Worm (Caenorhabditis elegans) whole organism, L4 larva: ENCODE results near the gene tkr-3.
A peak's percentile ranks its signal among the peaks of the same experiment; 100 is the strongest.

ENCODE experiments used
- F26F4.8 ChIP-seq: fragments of 200-800 bp; sonication (Bioruptor generic); conservative IDR thresholded peaks from 2 replicates; pipeline ENCODE4 v1.3.6; 2022; ENCODE audit warnings: missing genetic modification characterization, missing compliant biosample characterization
- F44E2.7 ChIP-seq: fragments of 200-800 bp; sonication (Bioruptor generic); IDR thresholded peaks from 2 replicates; pipeline ENCODE4 v2.1.2; 2022; ENCODE audit warnings: missing genetic modification characterization, missing compliant biosample characterization
- T20F7.1 ChIP-seq: fragments of 200-800 bp; sonication (Bioruptor generic); optimal IDR thresholded peaks from 2 replicates; lab custom pipeline; 2018; ENCODE audit warnings: mild to moderate bottlenecking, missing genetic modification characterization, missing compliant biosample characterization
- Y5F2A.4 ChIP-seq: fragments of 200-800 bp; sonication (Bioruptor generic); optimal IDR thresholded peaks from 2 replicates; lab custom pipeline; 2018; ENCODE audit warnings: mild to moderate bottlenecking, missing genetic modification characterization, missing compliant biosample characterization
- aha-1 ChIP-seq: fragments of 150-350 bp; peaks from one replicate; lab custom pipeline; 2014; ENCODE audit warnings: missing biosample characterization, missing genetic modification characterization
- aly-2 ChIP-seq: sonication (generic microtip); optimal IDR thresholded peaks from 2 replicates; lab custom pipeline; 2018; ENCODE audit warnings: missing biosample characterization, missing genetic modification characterization
- arid-1 ChIP-seq: fragments of 200-800 bp; sonication (Bioruptor generic); conservative IDR thresholded peaks from 2 replicates; pipeline ENCODE4 v1.3.6; 2022; ENCODE audit warnings: missing genetic modification reagents, missing genetic modification characterization, missing compliant biosample characterization
- attf-4 ChIP-seq: sonication (generic microtip); optimal IDR thresholded peaks from 3 replicates; lab custom pipeline; 2017; ENCODE audit warnings: missing biosample characterization, missing genetic modification characterization
- ces-1 ChIP-seq: fragments of 150-350 bp; sonication (generic microtip); optimal IDR thresholded peaks from 4 replicates; lab custom pipeline; 2014; ENCODE audit warnings: missing biosample characterization, missing genetic modification reagents, missing genetic modification characterization
- daf-16 ChIP-seq, 3 experiments: sonication (generic microtip); optimal IDR thresholded peaks; 2 replicates each; lab custom pipeline; 2016 to 2017; ENCODE audit warnings: missing genetic modification characterization in 3 of 3, missing genetic modification reagents in 3 of 3, mild to moderate bottlenecking in 2 of 3, missing compliant biosample characterization in 2 of 3, missing biosample characterization in 1 of 3, moderate library complexity in 1 of 3
- dmd-8 ChIP-seq: fragments of 200-800 bp; sonication (Bioruptor generic); IDR thresholded peaks from 2 replicates; pipeline ENCODE4 v1.3.6; 2022; ENCODE audit warnings: missing genetic modification characterization, missing compliant biosample characterization
- hif-1 ChIP-seq, 2 experiments: sonication (generic microtip); optimal IDR thresholded peaks; 2 replicates each; lab custom pipeline; 2016 to 2017; ENCODE audit warnings: missing compliant biosample characterization in 2 of 2, missing genetic modification characterization in 2 of 2, missing genetic modification reagents in 2 of 2, missing genotype in 2 of 2, mild to moderate bottlenecking in 1 of 2
- hlh-30 ChIP-seq: sonication (generic microtip); optimal IDR thresholded peaks from 2 replicates; lab custom pipeline; 2017; ENCODE audit warnings: antibody characterized with exemption, mild to moderate bottlenecking, missing genetic modification characterization, missing compliant biosample characterization; ENCODE audit not compliant: insufficient read depth
- hmg-1.1 ChIP-seq: fragments of 200-800 bp; sonication (Bioruptor generic); IDR thresholded peaks from 2 replicates; pipeline ENCODE4 v1.3.6; 2022; ENCODE audit warnings: missing genetic modification reagents, missing genetic modification characterization, missing compliant biosample characterization
- lim-7 ChIP-seq: fragments of 200-800 bp; sonication (Bioruptor generic); IDR thresholded peaks from 2 replicates; pipeline ENCODE4 v1.3.6; 2022; ENCODE audit warnings: missing genetic modification characterization, missing compliant biosample characterization
- lin-38 ChIP-seq: fragments of 200-800 bp; sonication (Bioruptor generic); IDR thresholded peaks from 2 replicates; pipeline ENCODE4 v1.3.6; 2022; ENCODE audit warnings: missing genetic modification reagents, missing genetic modification characterization, missing compliant biosample characterization
- lsy-2 ChIP-seq, 2 experiments: fragments of 150-350 bp in 1 of 2; sonication (generic microtip) in 1 of 2; optimal IDR thresholded peaks; 2 replicates each; lab custom pipeline; 2014 to 2017; ENCODE audit warnings: missing biosample characterization in 2 of 2, missing genetic modification characterization in 2 of 2
- mxl-2 ChIP-seq: fragments of 200-800 bp; sonication (Bioruptor generic); conservative IDR thresholded peaks from 2 replicates; pipeline ENCODE4 v1.3.6; 2022; ENCODE audit warnings: missing genetic modification reagents, missing genetic modification characterization, missing compliant biosample characterization
- mxl-3 ChIP-seq: fragments of 200-800 bp; sonication (Bioruptor generic); optimal IDR thresholded peaks from 2 replicates; lab custom pipeline; 2018; ENCODE audit warnings: mild to moderate bottlenecking, missing genetic modification characterization, missing compliant biosample characterization
- nhr-10 ChIP-seq: fragments of 150-350 bp; optimal IDR thresholded peaks from 2 replicates; lab custom pipeline; 2014; ENCODE audit warnings: missing biosample characterization, missing genetic modification characterization
- nhr-11 ChIP-seq: fragments of 150-350 bp; optimal IDR thresholded peaks from 2 replicates; lab custom pipeline; 2014; ENCODE audit warnings: missing biosample characterization, missing genetic modification characterization
- nhr-237 ChIP-seq: sonication (generic microtip); optimal IDR thresholded peaks from 2 replicates; lab custom pipeline; 2017; ENCODE audit warnings: missing biosample characterization, missing genetic modification characterization
- nhr-28 ChIP-seq: fragments of 150-350 bp; optimal IDR thresholded peaks from 2 replicates; lab custom pipeline; 2014; ENCODE audit warnings: missing biosample characterization, missing genetic modification characterization
- nhr-41 ChIP-seq: fragments of 200-800 bp; sonication (Bioruptor generic); IDR thresholded peaks from 2 replicates; pipeline ENCODE4 v1.3.6; 2022; ENCODE audit warnings: missing genetic modification reagents, missing genetic modification characterization, missing compliant biosample characterization
- nhr-42 ChIP-seq: fragments of 200-800 bp; sonication (Bioruptor generic); IDR thresholded peaks from 2 replicates; pipeline ENCODE4 v1.3.6; 2022; ENCODE audit warnings: missing genetic modification characterization, missing compliant biosample characterization
- nhr-6 ChIP-seq: fragments of 150-350 bp; optimal IDR thresholded peaks from 2 replicates; lab custom pipeline; 2014; ENCODE audit warnings: missing biosample characterization, missing genetic modification characterization
- nhr-76 ChIP-seq: fragments of 150-350 bp; optimal IDR thresholded peaks from 2 replicates; lab custom pipeline; 2014; ENCODE audit warnings: missing biosample characterization, missing genetic modification characterization
- pha-4 ChIP-seq, 2 experiments: fragments of 150-350 bp in 1 of 2; fragments of 200-800 bp in 1 of 2; sonication (Bioruptor generic) in 1 of 2; IDR thresholded peaks in 1 of 2; optimal IDR thresholded peaks in 1 of 2; 2 replicates each; pipeline versions ENCODE4 v1.3.6 to Lab custom; 2014 to 2022; ENCODE audit warnings: missing genetic modification characterization in 2 of 2, missing genetic modification reagents in 2 of 2, missing biosample characterization in 1 of 2, missing compliant biosample characterization in 1 of 2
- pqm-1 ChIP-seq: sonication (generic microtip); optimal IDR thresholded peaks from 2 replicates; lab custom pipeline; 2017; ENCODE audit warnings: missing biosample characterization, missing genetic modification characterization
- skn-1 ChIP-seq: fragments of 150-350 bp; optimal IDR thresholded peaks from 2 replicates; lab custom pipeline; 2014; ENCODE audit warnings: missing biosample characterization, missing genetic modification characterization
- spr-1 ChIP-seq: sonication (generic microtip); optimal IDR thresholded peaks from 2 replicates; lab custom pipeline; 2016; ENCODE audit warnings: mild to moderate bottlenecking, missing genetic modification characterization, missing compliant biosample characterization
- tra-1 ChIP-seq: fragments of 200-800 bp; sonication (Bioruptor generic); IDR thresholded peaks from 2 replicates; pipeline ENCODE4 v1.3.6; 2022; ENCODE audit warnings: missing genetic modification reagents, missing genetic modification characterization, missing compliant biosample characterization
- unc-62 ChIP-seq, 3 experiments: fragments of 150-350 bp in 1 of 3; sonication (generic microtip); optimal IDR thresholded peaks in 2 of 3; peaks in 1 of 3; 1 replicate in 1 of 3; 2 replicates in 2 of 3; lab custom pipeline; 2014 to 2017; ENCODE audit warnings: missing biosample characterization in 3 of 3, missing genetic modification characterization in 3 of 3, missing genetic modification reagents in 3 of 3, missing genotype in 1 of 3
- vab-7 ChIP-seq: fragments of 200-800 bp; sonication (Bioruptor generic); IDR thresholded peaks from 2 replicates; pipeline ENCODE4 v1.3.6; 2022; ENCODE audit warnings: missing genetic modification reagents, missing genetic modification characterization, missing compliant biosample characterization
- zfp-2 ChIP-seq: sonication (generic microtip); optimal IDR thresholded peaks from 2 replicates; lab custom pipeline; 2016; ENCODE audit warnings: mild to moderate bottlenecking, missing genetic modification characterization, missing compliant biosample characterization

tkr-3 gene

DNA sequence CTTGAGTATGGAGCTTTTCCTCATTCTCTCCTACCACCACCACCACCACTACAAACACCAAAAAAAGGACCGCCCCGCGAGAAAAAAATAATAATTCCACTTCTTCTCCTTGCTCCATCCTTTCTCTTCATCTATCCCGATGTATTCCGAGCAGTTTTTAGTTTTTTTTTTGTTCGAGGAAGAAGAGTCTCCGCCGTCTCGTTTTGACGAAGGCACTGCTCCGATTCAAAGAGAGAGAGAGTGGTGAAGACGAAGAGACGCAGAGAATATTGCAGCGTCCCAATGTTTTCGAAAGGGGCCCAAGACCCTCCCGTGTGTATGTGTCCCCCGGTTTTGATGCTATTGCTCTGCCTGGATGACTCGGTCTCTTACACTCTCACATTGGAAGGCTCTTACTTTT is 40.8 kb downstream of the tkr-3 start (continued):
- no peak for TF ChIP-seq pha-4 (GFP tag; IDR thresholded peaks at IDR 0.05; lab: Robert Waterston, UW)
- TF ChIP-seq pha-4 (tag; optimal IDR thresholded peaks at IDR 0.05; lab: Kevin White, UChicago): no peak
- no peak for TF ChIP-seq nhr-237 (tag; lab: Kevin White, UChicago)
- no peak for TF ChIP-seq dmd-8 (GFP tag; lab: Robert Waterston, UW)
- no peak for TF ChIP-seq nhr-11 (tag; lab: Kevin White, UChicago)
- no peak for TF ChIP-seq pqm-1 (tag; lab: Kevin White, UChicago)
- no peak for TF ChIP-seq T20F7.1 (GFP tag; lab: Kevin White, UChicago)
- TF ChIP-seq nhr-28 (tag; lab: Kevin White, UChicago): no peak
- TF ChIP-seq ces-1 (GFP tag; lab: Kevin White, UChicago): no peak
- TF ChIP-seq hmg-1.1 (GFP tag; lab: Robert Waterston, UW): peak; percentile 48; the same call in 1 of the 2 replicates
- no peak for TF ChIP-seq nhr-41 (GFP tag; lab: Robert Waterston, UW)
- no peak for TF ChIP-seq mxl-3 (GFP tag; lab: Kevin White, UChicago)
- peak; percentile 3 for TF ChIP-seq hlh-30
- TF ChIP-seq hif-1 (tag; optimal IDR thresholded peaks at IDR 0.05; lab: Kevin White, UChicago): peak in 1 of 2 experiments; percentile 9

DNA sequence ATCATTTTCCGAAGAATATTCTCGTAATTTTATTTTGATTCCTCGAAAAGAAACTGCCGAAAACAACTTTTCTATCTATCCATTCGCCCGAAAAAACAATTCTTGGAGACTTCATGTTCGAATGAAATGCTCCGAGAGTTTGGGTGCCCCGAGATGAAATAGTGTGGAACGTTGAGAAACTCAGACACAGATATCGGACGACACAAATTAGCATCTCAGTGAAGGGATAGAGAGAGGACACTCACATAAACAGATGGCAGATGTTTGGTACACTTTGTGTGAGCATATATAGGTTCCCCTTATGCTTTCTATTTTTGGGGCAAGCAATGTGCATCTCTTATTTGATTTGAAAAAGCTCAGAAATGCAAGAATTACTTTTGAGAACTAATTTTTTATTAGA is 43.0 kb downstream of the tkr-3 start:
- no peak for TF ChIP-seq nhr-76 (tag; lab: Kevin White, UChicago)
- TF ChIP-seq unc-62 (GFP tag; optimal IDR thresholded peaks at IDR 0.05 in 1 of 2; lab: Kevin White, UChicago): peak in 1 of 2 experiments; percentile 60
- no peak for TF ChIP-seq unc-62 (tag; optimal IDR thresholded peaks at IDR 0.05; lab: Kevin White, UChicago)
- TF ChIP-seq lin-38 (GFP tag; lab: Robert Waterston, UW): no peak
- TF ChIP-seq aha-1 (tag; lab: Kevin White, UChicago): peak; percentile 88
- peak in 1 of 2 experiments; percentile 12 for TF ChIP-seq lsy-2 (tag; optimal IDR thresholded peaks at IDR 0.05; lab: Kevin White, UChicago)
- peak in 1 of 2 experiments; percentile 32 for TF ChIP-seq daf-16 (GFP tag; optimal IDR thresholded peaks at IDR 0.05; lab: Kevin White, UChicago)
- TF ChIP-seq daf-16 (tag; optimal IDR thresholded peaks at IDR 0.05; lab: Kevin White, UChicago): no peak

DNA sequence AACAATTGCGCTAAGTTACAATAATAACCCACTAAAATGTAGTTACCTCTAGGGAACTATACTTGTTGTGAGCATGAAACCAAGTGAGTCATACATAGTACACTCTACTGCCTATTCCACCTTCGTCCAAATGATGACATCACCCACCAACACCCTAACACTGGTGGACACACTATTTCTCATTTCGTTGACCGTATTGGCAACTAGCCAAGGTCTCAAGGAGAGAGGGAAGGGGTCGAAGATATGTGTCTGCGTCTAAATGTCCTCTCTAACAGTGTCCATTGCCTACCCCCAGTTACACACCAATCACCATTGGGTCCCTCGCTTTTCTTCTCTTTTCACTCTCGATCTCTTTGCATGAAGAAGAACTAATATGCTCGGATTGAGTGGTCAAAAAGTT is 44.0 kb downstream of the tkr-3 start:
- TF ChIP-seq nhr-10 (no peak), F26F4.8 (GFP tag; lab: Robert Waterston, UW) (no peak), arid-1 (GFP tag; lab: Robert Waterston, UW) (no peak), nhr-237 (tag; lab: Kevin White, UChicago) (no peak), Y5F2A.4 (no peak), aha-1 (tag; lab: Kevin White, UChicago) (peak; percentile 85), hmg-1.1 (GFP tag; lab: Robert Waterston, UW) (0 out of 2 replicates have a peak, but pooled peaks have one; percentile 29), skn-1 (tag; lab: Kevin White, UChicago) (no peak), tra-1 (GFP tag; lab: Robert Waterston, UW) (no peak), nhr-42 (GFP tag; lab: Robert Waterston, UW) (no peak), F44E2.7 (no peak), dmd-8 (GFP tag; lab: Robert Waterston, UW) (no peak), aly-2 (tag; lab: Kevin White, UChicago) (no peak), vab-7 (GFP tag; lab: Robert Waterston, UW) (no peak), spr-1 (tag; lab: Kevin White, UChicago) (no peak), nhr-6 (peak; percentile 56), lim-7 (GFP tag; lab: Robert Waterston, UW) (no peak), nhr-11 (tag; lab: Kevin White, UChicago) (no peak), pha-4 (GFP tag; IDR thresholded peaks at IDR 0.05; lab: Robert Waterston, UW) (no peak), pha-4 (tag; optimal IDR thresholded peaks at IDR 0.05; lab: Kevin White, UChicago) (no peak), zfp-2 (tag; lab: Kevin White, UChicago) (no peak), unc-62 (GFP tag; optimal IDR thresholded peaks at IDR 0.05 in 1 of 2; lab: Kevin White, UChicago) (peak in 1 of 2 experiments; percentile 63), unc-62 (tag; optimal IDR thresholded peaks at IDR 0.05; lab: Kevin White, UChicago) (no peak), attf-4 (tag; lab: Kevin White, UChicago) (no peak), lsy-2 (tag; optimal IDR thresholded peaks at IDR 0.05; lab: Kevin White, UChicago) (no peak), mxl-2 (GFP tag; lab: Robert Waterston, UW) (no peak)
